Worm (Caenorhabditis elegans) whole organism, young adult: ENCODE results near the gene paa-1.

Source experiments
- aptf-3 ChIP-seq: fragments of 200-800 bp; sonication (Bioruptor generic); IDR thresholded peaks from 2 replicates; pipeline ENCODE4 v1.3.6; 2022; ENCODE audit warnings: missing genetic modification characterization, missing compliant biosample characterization
- tbp1 ChIP-seq: fragments of 200-800 bp; sonication (Bioruptor generic); optimal IDR thresholded peaks from 2 replicates; lab custom pipeline; 2018; ENCODE audit warnings: mild to moderate bottlenecking, missing genetic modification characterization, missing compliant biosample characterization

- TF ChIP-seq aptf-3 (GFP tag; lab: Robert Waterston, UW): no peak
- no peak for TF ChIP-seq tbp1 (GFP tag; lab: Kevin White, UChicago)
These were observed 12.5 kb upstream of the paa-1 start for ce11 chrIII:5438064-5438463.
